Fruit fly (Drosophila melanogaster) whole organism, embryonic: ENCODE results near the gene CG43052.

Source experiments
- Abd-B ChIP-seq: fragments of 200-800 bp; sonication (Bioruptor generic); optimal IDR thresholded peaks from 2 replicates; lab custom pipeline; 2018; ENCODE audit warnings: missing biosample characterization, mild to moderate bottlenecking, missing genetic modification characterization, moderate library complexity
- CG10147 ChIP-seq: fragments of 200-800 bp; sonication (Bioruptor generic); optimal IDR thresholded peaks from 2 replicates; lab custom pipeline; 2019; ENCODE audit warnings: missing biosample characterization, mild to moderate bottlenecking, missing genetic modification characterization, moderate library complexity
- CG10462 ChIP-seq: fragments of 200-800 bp; sonication (Bioruptor generic); optimal IDR thresholded peaks from 2 replicates; lab custom pipeline; 2016; ENCODE audit warnings: missing biosample characterization, missing genetic modification characterization
- CG10959 ChIP-seq: fragments of 200-800 bp; sonication (Bioruptor generic); IDR thresholded peaks from 2 replicates; pipeline ENCODE4 v1.3.6; 2022; ENCODE audit warnings: missing biosample characterization, missing genetic modification characterization
- CG11504 ChIP-seq: fragments of 200-800 bp; sonication (Bioruptor generic); optimal IDR thresholded peaks from 3 replicates; lab custom pipeline; 2019; ENCODE audit warnings: missing biosample characterization, mild to moderate bottlenecking, missing genetic modification characterization, moderate library complexity
- CG14441 ChIP-seq: fragments of 200-800 bp; sonication (Bioruptor generic); IDR thresholded peaks from 2 replicates; pipeline ENCODE4 v1.3.6; 2022; ENCODE audit warnings: missing biosample characterization, missing genetic modification characterization
- CG15479 ChIP-seq: fragments of 200-800 bp; sonication (Bioruptor generic); optimal IDR thresholded peaks from 3 replicates; lab custom pipeline; 2019; ENCODE audit warnings: missing biosample characterization, mild to moderate bottlenecking, missing genetic modification characterization, moderate library complexity
- CG17385 ChIP-seq: fragments of 200-800 bp; sonication (Bioruptor generic); optimal IDR thresholded peaks from 3 replicates; lab custom pipeline; 2018; ENCODE audit warnings: missing biosample characterization, mild to moderate bottlenecking, missing genetic modification characterization
- CG18262 ChIP-seq: fragments of 200-800 bp; optimal IDR thresholded peaks from 3 replicates; lab custom pipeline; 2019; ENCODE audit warnings: missing biosample characterization, mild to moderate bottlenecking, missing genetic modification characterization, moderate library complexity
- CG18599 ChIP-seq: fragments of 200-800 bp; sonication (Bioruptor generic); optimal IDR thresholded peaks from 3 replicates; lab custom pipeline; 2017; ENCODE audit warnings: missing biosample characterization, missing genetic modification characterization, mild to moderate bottlenecking, moderate library complexity, missing genetic modification reagents
- CG2712 ChIP-seq: fragments of 200-800 bp; optimal IDR thresholded peaks from 3 replicates; lab custom pipeline; 2019; ENCODE audit warnings: missing biosample characterization, mild to moderate bottlenecking, missing genetic modification characterization, moderate library complexity
- CG2889 ChIP-seq: fragments of 200-800 bp; sonication (Bioruptor generic); IDR thresholded peaks from 3 replicates; pipeline ENCODE4 v1.3.6; 2022; ENCODE audit warnings: missing biosample characterization, missing genetic modification characterization
- CG4707 ChIP-seq: fragments of 200-800 bp; sonication (Bioruptor generic); optimal IDR thresholded peaks from 2 replicates; lab custom pipeline; 2018; ENCODE audit warnings: missing biosample characterization, mild to moderate bottlenecking, missing genetic modification characterization, moderate library complexity
- CG7271 ChIP-seq: fragments of 200-800 bp; sonication (Bioruptor generic); optimal IDR thresholded peaks from 2 replicates; lab custom pipeline; 2018; ENCODE audit warnings: missing biosample characterization, mild to moderate bottlenecking, missing genetic modification characterization, moderate library complexity
- CG7928 ChIP-seq: fragments of 200-800 bp; sonication (Bioruptor generic); optimal IDR thresholded peaks from 2 replicates; lab custom pipeline; 2017; ENCODE audit warnings: missing biosample characterization, mild to moderate bottlenecking, missing genetic modification characterization
- CG7987 ChIP-seq: fragments of 200-800 bp; sonication (Bioruptor generic); optimal IDR thresholded peaks from 2 replicates; lab custom pipeline; 2018; ENCODE audit warnings: missing biosample characterization, mild to moderate bottlenecking, missing genetic modification characterization, moderate library complexity
- CG8290 ChIP-seq, 3 experiments: fragments of 200-800 bp; sonication (Bioruptor generic); optimal IDR thresholded peaks; 2 replicates each; lab custom pipeline; 2016 to 2019; ENCODE audit warnings: missing biosample characterization in 3 of 3, missing genetic modification characterization in 3 of 3, mild to moderate bottlenecking in 2 of 3, moderate library complexity in 1 of 3
- Dp ChIP-seq: fragments of 200-800 bp; sonication (Bioruptor generic); optimal IDR thresholded peaks from 2 replicates; lab custom pipeline; 2018; ENCODE audit warnings: missing biosample characterization, mild to moderate bottlenecking, missing genetic modification characterization, moderate library complexity
- ERR ChIP-seq: fragments of 200-800 bp; sonication (Bioruptor generic); optimal IDR thresholded peaks from 2 replicates; lab custom pipeline; 2016; ENCODE audit warnings: missing biosample characterization, missing genetic modification characterization
- Fer2 ChIP-seq: fragments of 200-800 bp; sonication (Bioruptor generic); optimal IDR thresholded peaks from 2 replicates; lab custom pipeline; 2018; ENCODE audit warnings: missing biosample characterization, mild to moderate bottlenecking, missing genetic modification characterization, moderate library complexity
- Gsc ChIP-seq: fragments of 200-800 bp; sonication (Bioruptor generic); IDR thresholded peaks from 2 replicates; pipeline ENCODE4 v1.3.6; 2022; ENCODE audit warnings: missing biosample characterization, missing genetic modification characterization
- Gug ChIP-seq: fragments of 200-800 bp; sonication (Bioruptor generic); IDR thresholded peaks from 4 replicates; pipeline ENCODE4 v1.3.6; 2022; ENCODE audit warnings: missing biosample characterization, missing genetic modification characterization
- MBD-R2 ChIP-seq: fragments of 200-800 bp; sonication (Bioruptor generic); IDR thresholded peaks from 2 replicates; pipeline ENCODE4 v1.3.6; 2022; ENCODE audit warnings: missing biosample characterization, missing genetic modification characterization
- Poxn ChIP-seq: fragments of 200-800 bp; sonication (Bioruptor generic); IDR thresholded peaks from 2 replicates; pipeline ENCODE4 v1.3.6; 2022; ENCODE audit warnings: missing biosample characterization, missing genetic modification characterization
- Ptx1 ChIP-seq: fragments of 200-800 bp; sonication (Bioruptor generic); IDR thresholded peaks from 2 replicates; pipeline ENCODE4 v1.3.6; 2022; ENCODE audit warnings: missing biosample characterization, missing genetic modification characterization
- Vsx1 ChIP-seq: fragments of 200-800 bp; sonication (Bioruptor generic); optimal IDR thresholded peaks from 2 replicates; lab custom pipeline; 2017; ENCODE audit warnings: missing biosample characterization, mild to moderate bottlenecking, missing genetic modification characterization, missing genetic modification reagents
- ab ChIP-seq: fragments of 200-800 bp; sonication (Bioruptor generic); optimal IDR thresholded peaks from 2 replicates; lab custom pipeline; 2016; ENCODE audit warnings: missing biosample characterization, missing genetic modification characterization
- abd-A ChIP-seq: fragments of 200-800 bp; sonication (Bioruptor generic); optimal IDR thresholded peaks from 3 replicates; lab custom pipeline; 2019; ENCODE audit warnings: missing biosample characterization, mild to moderate bottlenecking, missing genetic modification characterization, moderate library complexity
- ara ChIP-seq: fragments of 200-800 bp; sonication (Bioruptor generic); IDR thresholded peaks from 2 replicates; pipeline ENCODE4 v1.3.6; 2022; ENCODE audit warnings: missing biosample characterization, missing genetic modification characterization
- bbx ChIP-seq: fragments of 200-800 bp; sonication (Bioruptor generic); IDR thresholded peaks from 2 replicates; pipeline ENCODE4 v1.3.6; 2022; ENCODE audit warnings: missing biosample characterization, missing genetic modification characterization; ENCODE audit not compliant: partially characterized antibody
- danr ChIP-seq: fragments of 200-800 bp; sonication (Bioruptor generic); IDR thresholded peaks from 2 replicates; pipeline ENCODE4 v1.3.6; 2022; ENCODE audit warnings: missing biosample characterization, missing genetic modification characterization
- en ChIP-seq: fragments of 200-800 bp; sonication (Bioruptor generic); optimal IDR thresholded peaks from 2 replicates; lab custom pipeline; 2016; ENCODE audit warnings: missing biosample characterization, missing genetic modification characterization
- gro ChIP-seq: fragments of 200-800 bp; sonication (Bioruptor generic); optimal IDR thresholded peaks from 2 replicates; lab custom pipeline; 2016; ENCODE audit warnings: missing biosample characterization, missing genetic modification characterization
- insv ChIP-seq, 2 experiments: fragments of 200-800 bp; sonication (Bioruptor generic); optimal IDR thresholded peaks; 3 replicates each; lab custom pipeline; 2016 to 2018; ENCODE audit warnings: missing biosample characterization in 2 of 2, missing genetic modification characterization in 2 of 2
- jing ChIP-seq: fragments of 200-800 bp; sonication (Bioruptor generic); optimal IDR thresholded peaks from 2 replicates; lab custom pipeline; 2018; ENCODE audit warnings: missing biosample characterization, mild to moderate bottlenecking, missing genetic modification characterization
- lbe ChIP-seq: fragments of 200-800 bp; sonication (Bioruptor generic); optimal IDR thresholded peaks from 2 replicates; lab custom pipeline; 2016; ENCODE audit warnings: missing biosample characterization, mild to moderate bottlenecking, missing genetic modification characterization
- nerfin-2 ChIP-seq: fragments of 200-800 bp; sonication (Bioruptor generic); IDR thresholded peaks from 2 replicates; pipeline ENCODE4 v1.3.6; 2022; ENCODE audit warnings: missing biosample characterization, missing genetic modification characterization; ENCODE audit not compliant: partially characterized antibody
- oc ChIP-seq: fragments of 200-800 bp; sonication (Bioruptor generic); optimal IDR thresholded peaks from 2 replicates; lab custom pipeline; 2018; ENCODE audit warnings: missing biosample characterization, mild to moderate bottlenecking, missing genetic modification characterization, moderate library complexity
- pnt ChIP-seq: fragments of 200-800 bp; sonication (Bioruptor generic); optimal IDR thresholded peaks from 3 replicates; lab custom pipeline; 2016; ENCODE audit warnings: missing biosample characterization, missing genetic modification characterization
- salm ChIP-seq: fragments of 200-800 bp; sonication (Bioruptor generic); optimal IDR thresholded peaks from 2 replicates; lab custom pipeline; 2018; ENCODE audit warnings: missing biosample characterization, mild to moderate bottlenecking, missing genetic modification characterization
- sd ChIP-seq: fragments of 200-800 bp; sonication (Bioruptor generic); optimal IDR thresholded peaks from 3 replicates; lab custom pipeline; 2018; ENCODE audit warnings: missing biosample characterization, mild to moderate bottlenecking, missing genetic modification characterization, moderate library complexity
- shn ChIP-seq: fragments of 200-800 bp; sonication (Bioruptor generic); optimal IDR thresholded peaks from 3 replicates; lab custom pipeline; 2016; ENCODE audit warnings: missing biosample characterization, missing genetic modification characterization
- sim ChIP-seq: fragments of 200-800 bp; sonication (Bioruptor generic); IDR thresholded peaks from 2 replicates; pipeline ENCODE4 v1.3.6; 2022; ENCODE audit warnings: missing biosample characterization, missing genetic modification characterization
- sima ChIP-seq: fragments of 200-800 bp; sonication (Bioruptor generic); optimal IDR thresholded peaks from 2 replicates; lab custom pipeline; 2016; ENCODE audit warnings: missing biosample characterization, missing genetic modification characterization
- sug ChIP-seq: fragments of 200-800 bp; optimal IDR thresholded peaks from 2 replicates; lab custom pipeline; 2019; ENCODE audit warnings: missing biosample characterization, mild to moderate bottlenecking, missing genetic modification characterization, moderate library complexity
- tin ChIP-seq: fragments of 200-800 bp; sonication (Bioruptor generic); optimal IDR thresholded peaks from 3 replicates; lab custom pipeline; 2016; ENCODE audit warnings: missing biosample characterization, missing genetic modification characterization
- toy ChIP-seq: fragments of 200-800 bp; sonication (Bioruptor generic); IDR thresholded peaks from 2 replicates; pipeline ENCODE4 v1.3.6; 2022; ENCODE audit warnings: missing biosample characterization, missing genetic modification characterization
- ttk ChIP-seq: fragments of 200-800 bp; sonication (Bioruptor generic); IDR thresholded peaks from 2 replicates; pipeline ENCODE4 v2.1.2; 2022; ENCODE audit warnings: missing biosample characterization, missing genetic modification characterization
- unc-4 ChIP-seq: fragments of 200-800 bp; sonication (Bioruptor generic); IDR thresholded peaks from 2 replicates; pipeline ENCODE4 v1.3.6; 2022; ENCODE audit warnings: missing biosample characterization, missing genetic modification characterization; ENCODE audit not compliant: partially characterized antibody
- zfh1 ChIP-seq: fragments of 200-800 bp; sonication (Bioruptor generic); IDR thresholded peaks from 3 replicates; pipeline ENCODE4 v1.3.6; 2022; ENCODE audit warnings: missing biosample characterization, missing genetic modification characterization

Gene CG43052

DNA sequence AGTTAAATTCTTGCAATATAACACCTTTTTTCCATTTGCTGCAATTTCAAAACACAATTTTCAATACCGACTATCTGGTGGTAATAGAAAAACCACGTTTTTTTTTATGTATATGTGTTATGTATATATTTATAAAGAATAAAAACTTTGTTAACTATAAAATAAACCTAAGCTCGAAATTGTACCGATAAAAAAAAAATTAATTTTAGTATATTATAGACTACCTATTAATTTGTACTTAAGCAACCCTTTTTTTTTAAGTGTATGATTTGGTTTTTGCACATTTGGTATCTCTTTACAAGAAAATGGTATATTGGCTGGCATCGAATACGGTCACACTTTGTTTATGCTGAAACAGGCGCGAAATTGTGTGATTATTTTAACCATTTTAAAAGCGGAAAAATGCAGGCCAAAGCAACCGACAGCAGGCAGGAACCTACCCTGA is 9.9 kb downstream of the CG43052 start, which contains the start of gene spel1 (continued):
- no peak for TF ChIP-seq bbx (GFP tag; lab: Robert Waterston, UW)
- TF ChIP-seq CG8290 (GFP tag; optimal IDR thresholded peaks at IDR 0.05; lab: Kevin White, UChicago): peak; percentile 57
- peak in 1 of 2 experiments; percentile 43 for TF ChIP-seq CG8290 (tag; optimal IDR thresholded peaks at IDR 0.05; lab: Kevin White, UChicago)
- peak; percentile 2 for TF ChIP-seq abd-A (tag; lab: Kevin White, UChicago)
- peak; percentile 77 for TF ChIP-seq CG18599 (GFP tag; lab: Kevin White, UChicago)
- TF ChIP-seq CG14441 (GFP tag; lab: Robert Waterston, UW): peak; percentile 73
- peak; percentile 88 for TF ChIP-seq CG18262 (tag; lab: Kevin White, UChicago)
- peak; percentile 60 for TF ChIP-seq oc (tag; lab: Kevin White, UChicago)
- TF ChIP-seq MBD-R2 (GFP tag; lab: Robert Waterston, UW): peak; percentile 68
- no peak for TF ChIP-seq CG10959 (GFP tag; lab: Robert Waterston, UW)
- TF ChIP-seq insv (GFP tag; optimal IDR thresholded peaks at IDR 0.05; lab: Kevin White, UChicago): no peak
- TF ChIP-seq sim (GFP tag; lab: Robert Waterston, UW): peak; percentile 62; the same call in 1 of the 2 replicates
- no peak for TF ChIP-seq sima (GFP tag; lab: Kevin White, UChicago)
- TF ChIP-seq CG2712 (tag; lab: Kevin White, UChicago): peak; percentile 89
- peak; percentile 49 for TF ChIP-seq gro (GFP tag; lab: Kevin White, UChicago)
- TF ChIP-seq shn (GFP tag; lab: Kevin White, UChicago): no peak
- TF ChIP-seq CG7928 (GFP tag; lab: Kevin White, UChicago): no peak
- peak; percentile 82 for TF ChIP-seq ttk (GFP tag; lab: Robert Waterston, UW)
- TF ChIP-seq CG2889 (GFP tag; lab: Robert Waterston, UW): peak; percentile 53; the same call in 1 of the 3 replicates
- peak; percentile 36 for TF ChIP-seq Fer2 (tag; lab: Kevin White, UChicago)
- no peak for TF ChIP-seq pnt (GFP tag; lab: Kevin White, UChicago)
- peak; percentile 67 for TF ChIP-seq tin
- peak; percentile 68 for TF ChIP-seq salm (tag; lab: Kevin White, UChicago)
- peak; percentile 5 for TF ChIP-seq CG7271 (tag; lab: Kevin White, UChicago)
- no peak for TF ChIP-seq danr (GFP tag; lab: Robert Waterston, UW)
- peak; percentile 41 for TF ChIP-seq CG10462
- TF ChIP-seq CG11504: peak; percentile 89
- no peak for TF ChIP-seq Gug (GFP tag; lab: Robert Waterston, UW)
- no peak for TF ChIP-seq nerfin-2 (GFP tag; lab: Robert Waterston, UW)
- peak; percentile 68 for TF ChIP-seq CG17385 (GFP tag; lab: Kevin White, UChicago)
- TF ChIP-seq CG10147: peak; percentile 73
- 0 out of 2 replicates have a peak, but pooled peaks have one; percentile 16 for TF ChIP-seq toy (GFP tag; lab: Robert Waterston, UW)
- no peak for TF ChIP-seq CG15479 (GFP tag; lab: Kevin White, UChicago)
- TF ChIP-seq unc-4 (GFP tag; lab: Robert Waterston, UW): no peak
- peak; percentile 73 for TF ChIP-seq Abd-B
- TF ChIP-seq Ptx1 (GFP tag; lab: Robert Waterston, UW): peak; percentile 80
- TF ChIP-seq Poxn (GFP tag; lab: Robert Waterston, UW): 0 out of 2 replicates have a peak, but pooled peaks have one; percentile 19
- TF ChIP-seq sug: peak; percentile 68
- peak; percentile 42 for TF ChIP-seq sd (tag; lab: Kevin White, UChicago)
- TF ChIP-seq Vsx1 (GFP tag; lab: Kevin White, UChicago): peak; percentile 42
- TF ChIP-seq Dp (GFP tag; lab: Kevin White, UChicago): peak; percentile 79
- no peak for TF ChIP-seq ERR (GFP tag; lab: Kevin White, UChicago)
- no peak for TF ChIP-seq Gsc (GFP tag; lab: Robert Waterston, UW)
- no peak for TF ChIP-seq jing
- TF ChIP-seq CG4707 (GFP tag; lab: Kevin White, UChicago): no peak
- TF ChIP-seq CG7987 (GFP tag; lab: Kevin White, UChicago): no peak
- TF ChIP-seq ara (GFP tag; lab: Robert Waterston, UW): peak; percentile 81
- no peak for TF ChIP-seq en
- no peak for TF ChIP-seq ab (GFP tag; lab: Kevin White, UChicago)
- TF ChIP-seq lbe (GFP tag; lab: Kevin White, UChicago): no peak
- TF ChIP-seq zfh1: peak; percentile 71; the same call in 2 of the 3 replicates
